Worm (Caenorhabditis elegans) whole organism, late embryonic: ENCODE data around the gene nhr-38.

Experiments used
- C38D4.7 ChIP-seq: fragments of 200-800 bp; sonication (Bioruptor generic); optimal IDR thresholded peaks from 2 replicates; lab custom pipeline; 2018; ENCODE audit warnings: mild to moderate bottlenecking, missing genetic modification characterization, moderate library complexity, missing compliant biosample characterization
- K02D7.2 ChIP-seq: sonication (generic microtip); optimal IDR thresholded peaks from 2 replicates; lab custom pipeline; 2017; ENCODE audit warnings: mild to moderate bottlenecking, missing genetic modification characterization, missing compliant biosample characterization
- Y22D7AL.16 ChIP-seq: sonication (generic microtip); optimal IDR thresholded peaks from 2 replicates; lab custom pipeline; 2016; ENCODE audit warnings: missing genetic modification characterization, missing compliant biosample characterization
- ahr-1 ChIP-seq: sonication (generic microtip); optimal IDR thresholded peaks from 2 replicates; lab custom pipeline; 2016; ENCODE audit warnings: missing genetic modification characterization, missing compliant biosample characterization
- ama-1 ChIP-seq: fragments of 150-350 bp; optimal IDR thresholded peaks from 2 replicates; lab custom pipeline; 2014
- ceh-14 ChIP-seq: sonication (generic microtip); optimal IDR thresholded peaks from 2 replicates; lab custom pipeline; 2016; ENCODE audit warnings: missing genotype, missing genetic modification characterization, missing compliant biosample characterization
- ceh-19 ChIP-seq: fragments of 200-800 bp; sonication (Bioruptor generic); optimal IDR thresholded peaks from 2 replicates; lab custom pipeline; 2018; ENCODE audit warnings: mild to moderate bottlenecking, missing genetic modification characterization, missing compliant biosample characterization
- ceh-2 ChIP-seq: sonication (generic microtip); optimal IDR thresholded peaks from 2 replicates; lab custom pipeline; 2016; ENCODE audit warnings: missing genotype, missing genetic modification characterization, missing compliant biosample characterization
- ceh-34 ChIP-seq: sonication (generic microtip); optimal IDR thresholded peaks from 2 replicates; lab custom pipeline; 2016; ENCODE audit warnings: mild to moderate bottlenecking, missing genetic modification characterization, missing compliant biosample characterization
- ceh-9 ChIP-seq: sonication (generic microtip); optimal IDR thresholded peaks from 2 replicates; lab custom pipeline; 2016; ENCODE audit warnings: mild to moderate bottlenecking, missing genetic modification characterization, inconsistent platforms, missing compliant biosample characterization
- che-1 ChIP-seq: sonication (generic microtip); optimal IDR thresholded peaks from 2 replicates; lab custom pipeline; 2016; ENCODE audit warnings: mild to moderate bottlenecking, missing genetic modification characterization, missing compliant biosample characterization
- dmd-4 ChIP-seq: sonication (generic microtip); optimal IDR thresholded peaks from 2 replicates; lab custom pipeline; 2016; ENCODE audit warnings: borderline replicate concordance, missing genetic modification characterization, missing compliant biosample characterization
- elt-2 ChIP-seq: sonication (generic microtip); optimal IDR thresholded peaks from 2 replicates; lab custom pipeline; 2016; ENCODE audit warnings: missing genetic modification reagents, missing genetic modification characterization, missing compliant biosample characterization
- elt-4 ChIP-seq: sonication (generic microtip); optimal IDR thresholded peaks from 2 replicates; lab custom pipeline; 2016; ENCODE audit warnings: missing genetic modification characterization, missing compliant biosample characterization
- ets-4 ChIP-seq: sonication (generic microtip); optimal IDR thresholded peaks from 2 replicates; lab custom pipeline; 2016; ENCODE audit warnings: missing genetic modification characterization, missing compliant biosample characterization
- eyg-1 ChIP-seq: sonication (generic microtip); optimal IDR thresholded peaks from 2 replicates; lab custom pipeline; 2016; ENCODE audit warnings: missing genotype, missing genetic modification characterization, missing compliant biosample characterization
- fax-1 ChIP-seq: sonication (generic microtip); optimal IDR thresholded peaks from 2 replicates; lab custom pipeline; 2016; ENCODE audit warnings: missing genotype, missing genetic modification characterization, missing compliant biosample characterization
- fkh-6 ChIP-seq: sonication (generic microtip); optimal IDR thresholded peaks from 2 replicates; lab custom pipeline; 2016; ENCODE audit warnings: missing genetic modification characterization, missing compliant biosample characterization
- hlh-13 ChIP-seq: fragments of 200-800 bp; sonication (Bioruptor generic); optimal IDR thresholded peaks from 2 replicates; lab custom pipeline; 2018; ENCODE audit warnings: mild to moderate bottlenecking, missing genetic modification characterization, missing compliant biosample characterization
- hlh-15 ChIP-seq: sonication (generic microtip); optimal IDR thresholded peaks from 2 replicates; lab custom pipeline; 2016; ENCODE audit warnings: missing genetic modification characterization, missing compliant biosample characterization
- hlh-30 ChIP-seq: sonication (generic microtip); optimal IDR thresholded peaks from 2 replicates; lab custom pipeline; 2017; ENCODE audit warnings: antibody characterized with exemption, missing genetic modification characterization, missing compliant biosample characterization; ENCODE audit not compliant: insufficient read depth
- hlh-6 ChIP-seq: sonication (generic microtip); optimal IDR thresholded peaks from 2 replicates; lab custom pipeline; 2016; ENCODE audit warnings: missing genotype, missing genetic modification characterization, missing compliant biosample characterization
- hlh-8 ChIP-seq: sonication (generic microtip); optimal IDR thresholded peaks from 2 replicates; lab custom pipeline; 2016; ENCODE audit warnings: missing genotype, missing genetic modification characterization, missing compliant biosample characterization
- lim-6 ChIP-seq: sonication (generic microtip); optimal IDR thresholded peaks from 2 replicates; lab custom pipeline; 2016; ENCODE audit warnings: missing genetic modification characterization, missing compliant biosample characterization
- madf-2 ChIP-seq: sonication (generic microtip); optimal IDR thresholded peaks from 2 replicates; lab custom pipeline; 2017; ENCODE audit warnings: missing genetic modification characterization, missing compliant biosample characterization
- mec-3 ChIP-seq: sonication (generic microtip); optimal IDR thresholded peaks from 2 replicates; lab custom pipeline; 2016; ENCODE audit warnings: borderline replicate concordance, missing genetic modification characterization, missing compliant biosample characterization
- nhr-11 ChIP-seq: fragments of 150-350 bp; optimal IDR thresholded peaks from 2 replicates; lab custom pipeline; 2014; ENCODE audit warnings: missing biosample characterization, missing genetic modification characterization
- pag-3 ChIP-seq: sonication (generic microtip); optimal IDR thresholded peaks from 2 replicates; lab custom pipeline; 2016; ENCODE audit warnings: missing compliant biosample characterization, missing genetic modification characterization, borderline replicate concordance
- pha-4 ChIP-seq: fragments of 150-350 bp; optimal IDR thresholded peaks from 2 replicates; lab custom pipeline; 2018; ENCODE audit warnings: missing biosample characterization, missing genetic modification reagents, missing genetic modification characterization
- pqm-1 ChIP-seq: sonication (generic microtip); optimal IDR thresholded peaks from 2 replicates; lab custom pipeline; 2016; ENCODE audit warnings: missing genetic modification characterization, missing compliant biosample characterization
- rnt-1 ChIP-seq: sonication (generic microtip); optimal IDR thresholded peaks from 2 replicates; lab custom pipeline; 2016; ENCODE audit warnings: missing genetic modification characterization, missing compliant biosample characterization
- sox-2 ChIP-seq: fragments of 200-800 bp; sonication (Bioruptor generic); IDR thresholded peaks from 2 replicates; pipeline ENCODE4 v1.3.6; 2022; ENCODE audit warnings: missing genetic modification reagents, missing genetic modification characterization, missing compliant biosample characterization
- tbx-7 ChIP-seq: sonication (generic microtip); optimal IDR thresholded peaks from 2 replicates; lab custom pipeline; 2016; ENCODE audit warnings: missing genotype, missing genetic modification characterization, missing compliant biosample characterization
- unc-42 ChIP-seq: sonication (generic microtip); optimal IDR thresholded peaks from 2 replicates; lab custom pipeline; 2016; ENCODE audit warnings: missing genotype, missing genetic modification characterization, missing compliant biosample characterization
- zip-5 ChIP-seq: sonication (generic microtip); optimal IDR thresholded peaks from 2 replicates; lab custom pipeline; 2016; ENCODE audit warnings: missing genetic modification characterization, missing compliant biosample characterization

The nhr-38 gene

DNA sequence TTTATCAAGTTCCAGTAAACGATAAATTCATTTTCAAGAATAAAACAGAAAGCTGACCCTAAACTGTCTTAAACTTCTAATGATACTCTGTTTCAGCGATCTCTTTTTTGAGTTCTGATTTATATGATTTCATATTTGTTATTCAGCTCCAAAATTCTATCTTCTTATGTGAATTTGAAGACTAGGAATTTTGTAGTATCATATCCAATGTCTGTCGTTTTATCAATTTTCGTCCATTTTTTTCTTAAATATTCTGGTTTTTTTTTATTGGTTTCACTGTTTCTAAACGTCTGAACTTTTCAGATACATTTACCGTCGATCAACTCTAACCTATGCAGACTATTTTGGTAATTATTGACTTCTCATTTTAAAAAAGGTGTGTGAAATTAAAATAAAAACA is 15.0 kb downstream of the nhr-38 start, which contains the start of the genes nhr-138 and C28D4.18:
Gene nhr-138 (plus strand): TSS at position 304 of the 400 bp plus-strand sequence.
Gene C28D4.18 (plus strand): TSS at position 333 of the 400 bp plus-strand sequence.
- TF ChIP-seq ceh-19, result no peak
- TF ChIP-seq hlh-15 (tag; lab: Kevin White, UChicago), result no peak
- TF ChIP-seq ceh-14 (tag; lab: Kevin White, UChicago), result no peak
- TF ChIP-seq dmd-4, result no peak
- TF ChIP-seq pha-4 (tag; lab: Kevin White, UChicago), result no peak
- TF ChIP-seq rnt-1 (tag; lab: Kevin White, UChicago), result no peak
- no peak for TF ChIP-seq hlh-8
- TF ChIP-seq madf-2 (tag; lab: Kevin White, UChicago), result no peak
- TF ChIP-seq ets-4 (tag; lab: Kevin White, UChicago), result no peak
- no peak for TF ChIP-seq che-1 (tag; lab: Kevin White, UChicago)
- no peak for TF ChIP-seq hlh-6 (tag; lab: Kevin White, UChicago)
- TF ChIP-seq ahr-1 (tag; lab: Kevin White, UChicago), result no peak
- no peak for TF ChIP-seq ceh-34 (tag; lab: Kevin White, UChicago)
- TF ChIP-seq nhr-11 (tag; lab: Kevin White, UChicago), result no peak
- no peak for TF ChIP-seq ama-1 (lab: Kevin White, UChicago)
- TF ChIP-seq tbx-7 (tag; lab: Kevin White, UChicago), result no peak
- no peak for TF ChIP-seq hlh-13 (GFP tag; lab: Kevin White, UChicago)
- no peak for TF ChIP-seq lim-6 (tag; lab: Kevin White, UChicago)

ce11 chrIV:9725468-9725985 is 15.5 kb downstream of the nhr-38 start:
- TF ChIP-seq elt-4 (tag; lab: Kevin White, UChicago) (no peak), rnt-1 (tag; lab: Kevin White, UChicago) (no peak), nhr-11 (tag; lab: Kevin White, UChicago) (no peak), hlh-13 (GFP tag; lab: Kevin White, UChicago) (no peak), ceh-2 (tag; lab: Kevin White, UChicago) (no peak), fkh-6 (tag; lab: Kevin White, UChicago) (no peak), pqm-1 (tag; lab: Kevin White, UChicago) (no peak), elt-2 (tag; lab: Kevin White, UChicago) (no peak), fax-1 (tag; lab: Kevin White, UChicago) (no peak)

- TF ChIP-seq pha-4 (tag; lab: Kevin White, UChicago), result no peak
- no peak for TF ChIP-seq hlh-6 (tag; lab: Kevin White, UChicago)
- no peak for TF ChIP-seq pag-3 (tag; lab: Kevin White, UChicago)
- TF ChIP-seq hlh-8, result no peak
- TF ChIP-seq K02D7.2 (tag; lab: Kevin White, UChicago), result no peak
- TF ChIP-seq mec-3, result no peak
- no peak for TF ChIP-seq C38D4.7 (GFP tag; lab: Kevin White, UChicago)
- TF ChIP-seq sox-2 (GFP tag; lab: Robert Waterston, UW), result no peak
- no peak for TF ChIP-seq hlh-30
- TF ChIP-seq ets-4 (tag; lab: Kevin White, UChicago), result no peak
- no peak for TF ChIP-seq eyg-1
- TF ChIP-seq, all 69 proteins: peak for 0
These were observed 17.2 kb downstream of the nhr-38 start for ce11 chrIV:9727217-9727616.

DNA sequence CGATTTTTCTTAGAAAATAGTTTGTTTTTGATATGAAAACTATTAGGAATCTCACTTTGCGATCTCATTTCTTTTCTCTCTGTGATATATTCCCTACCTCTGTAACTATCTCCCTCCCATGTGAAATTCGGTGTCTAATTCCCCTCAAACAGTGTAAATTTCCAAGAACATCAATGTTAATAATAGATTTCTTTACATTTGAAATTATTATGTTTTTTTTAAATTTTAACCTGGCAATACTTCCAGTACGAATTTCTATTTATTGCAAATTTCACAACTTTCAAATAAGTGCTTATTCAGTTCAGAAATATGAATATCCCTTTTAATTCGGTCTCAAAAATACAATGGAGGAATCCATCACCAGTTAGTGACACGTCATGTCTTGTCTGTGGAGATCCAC is 18.4 kb downstream of the nhr-38 start, which contains the start of gene nhr-100:
Gene nhr-100 (plus strand): TSS at position 301 of the 400 bp plus-strand sequence.
- TF ChIP-seq unc-42 (tag; lab: Kevin White, UChicago) (no peak), ceh-19 (no peak), ceh-9 (tag; lab: Kevin White, UChicago) (no peak), K02D7.2 (tag; lab: Kevin White, UChicago) (no peak), Y22D7AL.16 (no peak), pha-4 (tag; lab: Kevin White, UChicago) (no peak), elt-4 (tag; lab: Kevin White, UChicago) (no peak), eyg-1 (no peak), hlh-6 (tag; lab: Kevin White, UChicago) (no peak), zip-5 (no peak)
